Fruit fly (Drosophila melanogaster) whole organism, embryonic: ENCODE data around the gene CG44040.

Experiments used
- Antp ChIP-seq: fragments of 200-800 bp; sonication (Bioruptor generic); optimal IDR thresholded peaks from 3 replicates; lab custom pipeline; 2016; ENCODE audit warnings: missing biosample characterization, missing genetic modification characterization
- Atf-2 ChIP-seq: fragments of 200-800 bp; sonication (Bioruptor generic); optimal IDR thresholded peaks from 2 replicates; lab custom pipeline; 2016; ENCODE audit warnings: missing biosample characterization, missing genetic modification characterization
- CG11085 ChIP-seq: fragments of 200-800 bp; sonication (Bioruptor generic); IDR thresholded peaks from 2 replicates; pipeline ENCODE4 v1.3.6; 2022; ENCODE audit warnings: missing biosample characterization, missing genetic modification characterization
- CG11398 ChIP-seq: fragments of 200-800 bp; sonication (Bioruptor generic); optimal IDR thresholded peaks from 2 replicates; lab custom pipeline; 2016; ENCODE audit warnings: missing biosample characterization, missing genetic modification characterization
- CG13123 ChIP-seq: fragments of 200-800 bp; sonication (Bioruptor generic); optimal IDR thresholded peaks from 2 replicates; lab custom pipeline; 2016; ENCODE audit warnings: missing biosample characterization, missing genetic modification characterization
- CG13296 ChIP-seq: fragments of 200-800 bp; sonication (Bioruptor generic); optimal IDR thresholded peaks from 3 replicates; lab custom pipeline; 2018; ENCODE audit warnings: missing biosample characterization, mild to moderate bottlenecking, missing genetic modification characterization
- CG13624 ChIP-seq: fragments of 200-800 bp; sonication (Bioruptor generic); optimal IDR thresholded peaks from 2 replicates; lab custom pipeline; 2016; ENCODE audit warnings: missing biosample characterization, missing genetic modification characterization
- CG1603 ChIP-seq: fragments of 200-800 bp; sonication (Bioruptor generic); optimal IDR thresholded peaks from 2 replicates; lab custom pipeline; 2019; ENCODE audit warnings: missing biosample characterization, mild to moderate bottlenecking, missing genetic modification characterization, moderate library complexity
- CG16863 ChIP-seq: fragments of 200-800 bp; sonication (Bioruptor generic); optimal IDR thresholded peaks from 3 replicates; lab custom pipeline; 2016; ENCODE audit warnings: missing biosample characterization, missing genetic modification characterization
- CG18764 ChIP-seq: fragments of 200-800 bp; sonication (Bioruptor generic); optimal IDR thresholded peaks from 3 replicates; lab custom pipeline; 2016; ENCODE audit warnings: missing biosample characterization, missing genetic modification characterization
- CG2120 ChIP-seq: fragments of 200-800 bp; sonication (Bioruptor generic); optimal IDR thresholded peaks from 3 replicates; lab custom pipeline; 2016; ENCODE audit warnings: missing biosample characterization, missing genetic modification characterization
- CG32767 ChIP-seq: fragments of 200-800 bp; sonication (Bioruptor generic); IDR thresholded peaks from 2 replicates; pipeline ENCODE4 v1.3.6; 2022; ENCODE audit warnings: missing biosample characterization, missing genetic modification characterization
- CG3281 ChIP-seq: fragments of 200-800 bp; sonication (Bioruptor generic); optimal IDR thresholded peaks from 3 replicates; lab custom pipeline; 2017; ENCODE audit warnings: missing biosample characterization, mild to moderate bottlenecking, missing genetic modification characterization
- CG4404 ChIP-seq: fragments of 200-800 bp; sonication (Bioruptor generic); IDR thresholded peaks from 2 replicates; pipeline ENCODE4 v1.3.6; 2022; ENCODE audit warnings: missing biosample characterization, missing genetic modification characterization
- CG6254 ChIP-seq: fragments of 200-800 bp; sonication (Bioruptor generic); optimal IDR thresholded peaks from 3 replicates; lab custom pipeline; 2017; ENCODE audit warnings: mild to moderate bottlenecking, missing biosample characterization, missing genetic modification reagents, missing genetic modification characterization
- CG7271 ChIP-seq: fragments of 200-800 bp; sonication (Bioruptor generic); optimal IDR thresholded peaks from 2 replicates; lab custom pipeline; 2018; ENCODE audit warnings: missing biosample characterization, mild to moderate bottlenecking, missing genetic modification characterization, moderate library complexity
- CG7963 ChIP-seq: fragments of 200-800 bp; sonication (Bioruptor generic); IDR thresholded peaks from 3 replicates; pipeline ENCODE4 v1.3.6; 2022; ENCODE audit warnings: missing biosample characterization, missing genetic modification characterization; ENCODE audit not compliant: partially characterized antibody
- CG8359 ChIP-seq: fragments of 200-800 bp; sonication (Bioruptor generic); optimal IDR thresholded peaks from 2 replicates; lab custom pipeline; 2017; ENCODE audit warnings: missing biosample characterization, mild to moderate bottlenecking, missing genetic modification characterization, borderline replicate concordance
- CG8388 ChIP-seq: fragments of 200-800 bp; sonication (Bioruptor generic); optimal IDR thresholded peaks from 2 replicates; lab custom pipeline; 2019; ENCODE audit warnings: missing biosample characterization, mild to moderate bottlenecking, missing genetic modification characterization, moderate library complexity
- CTCF ChIP-seq: fragments of 200-800 bp; sonication (Bioruptor generic); optimal IDR thresholded peaks from 2 replicates; lab custom pipeline; 2017; ENCODE audit warnings: missing biosample characterization, mild to moderate bottlenecking, missing genetic modification characterization, moderate library complexity
- D19A ChIP-seq: fragments of 200-800 bp; optimal IDR thresholded peaks from 3 replicates; lab custom pipeline; 2019; ENCODE audit warnings: missing biosample characterization, mild to moderate bottlenecking, missing genetic modification characterization, moderate library complexity
- HHEX ChIP-seq: fragments of 200-800 bp; sonication (Bioruptor generic); optimal IDR thresholded peaks from 3 replicates; lab custom pipeline; 2017; ENCODE audit warnings: missing biosample characterization, mild to moderate bottlenecking, missing genetic modification characterization, missing genetic modification reagents
- Jarid2 ChIP-seq: fragments of 200-800 bp; sonication (Bioruptor generic); optimal IDR thresholded peaks from 3 replicates; lab custom pipeline; 2017; ENCODE audit warnings: mild to moderate bottlenecking, missing biosample characterization, missing genetic modification reagents, missing genetic modification characterization
- Mad ChIP-seq: fragments of 200-800 bp; sonication (Bioruptor generic); optimal IDR thresholded peaks from 2 replicates; lab custom pipeline; 2016; ENCODE audit warnings: missing biosample characterization, missing genetic modification characterization
- Myb ChIP-seq: fragments of 200-800 bp; sonication (Bioruptor generic); optimal IDR thresholded peaks from 2 replicates; lab custom pipeline; 2016; ENCODE audit warnings: missing biosample characterization, missing genetic modification characterization
- NFAT ChIP-seq: fragments of 200-800 bp; sonication (Bioruptor generic); IDR thresholded peaks from 2 replicates; pipeline ENCODE4 v1.3.6; 2022; ENCODE audit warnings: missing biosample characterization, missing genetic modification characterization
- Oaz ChIP-seq: fragments of 200-800 bp; sonication (Bioruptor generic); IDR thresholded peaks from 2 replicates; pipeline ENCODE4 v1.3.6; 2022; ENCODE audit warnings: missing biosample characterization, missing genetic modification characterization
- Optix ChIP-seq: fragments of 200-800 bp; sonication (Bioruptor generic); IDR thresholded peaks from 3 replicates; pipeline ENCODE4 v1.3.6; 2022; ENCODE audit warnings: missing biosample characterization, missing genetic modification characterization
- Poxn ChIP-seq: fragments of 200-800 bp; sonication (Bioruptor generic); IDR thresholded peaks from 2 replicates; pipeline ENCODE4 v1.3.6; 2022; ENCODE audit warnings: missing biosample characterization, missing genetic modification characterization
- Ptx1 ChIP-seq: fragments of 200-800 bp; sonication (Bioruptor generic); IDR thresholded peaks from 2 replicates; pipeline ENCODE4 v1.3.6; 2022; ENCODE audit warnings: missing biosample characterization, missing genetic modification characterization
- Ravus ChIP-seq: fragments of 200-800 bp; sonication (Bioruptor generic); IDR thresholded peaks from 2 replicates; pipeline ENCODE4 v1.3.6; 2022; ENCODE audit warnings: missing biosample characterization, missing genetic modification characterization
- Scr ChIP-seq: fragments of 200-800 bp; sonication (Bioruptor generic); IDR thresholded peaks from 2 replicates; pipeline ENCODE4 v1.3.6; 2022; ENCODE audit warnings: missing biosample characterization, missing genetic modification characterization; ENCODE audit not compliant: partially characterized antibody
- Tbp ChIP-seq: fragments of >200 bp; optimal IDR thresholded peaks from 2 replicates; lab custom pipeline; 2018; ENCODE audit warnings: missing biosample characterization, missing genetic modification characterization
- Usf ChIP-seq: fragments of 200-800 bp; sonication (Bioruptor generic); optimal IDR thresholded peaks from 2 replicates; lab custom pipeline; 2017; ENCODE audit warnings: missing genotype, missing biosample characterization, missing genetic modification characterization
- Xrp1 ChIP-seq: fragments of 200-800 bp; sonication (Bioruptor generic); IDR thresholded peaks from 2 replicates; pipeline ENCODE4 v1.3.6; 2022; ENCODE audit warnings: missing biosample characterization, missing genetic modification characterization
- YL-1 ChIP-seq: fragments of 200-800 bp; sonication (Bioruptor generic); optimal IDR thresholded peaks from 3 replicates; lab custom pipeline; 2017; ENCODE audit warnings: missing biosample characterization, mild to moderate bottlenecking, missing genetic modification characterization
- bigmax ChIP-seq: fragments of 200-800 bp; sonication (Bioruptor generic); optimal IDR thresholded peaks from 2 replicates; lab custom pipeline; 2018; ENCODE audit warnings: missing biosample characterization, mild to moderate bottlenecking, missing genetic modification characterization
- dan ChIP-seq: fragments of 200-800 bp; sonication (Bioruptor generic); IDR thresholded peaks from 2 replicates; pipeline ENCODE4 v1.3.6; 2022; ENCODE audit warnings: missing biosample characterization, missing genetic modification characterization
- dpn ChIP-seq, 2 experiments: fragments of 200-800 bp; sonication (Bioruptor generic); optimal IDR thresholded peaks; 3 replicates each; lab custom pipeline; 2016; ENCODE audit warnings: missing biosample characterization in 2 of 2, missing genetic modification characterization in 2 of 2
- gro ChIP-seq: fragments of 200-800 bp; sonication (Bioruptor generic); optimal IDR thresholded peaks from 2 replicates; lab custom pipeline; 2016; ENCODE audit warnings: missing biosample characterization, missing genetic modification characterization
- h ChIP-seq: fragments of >200 bp; optimal IDR thresholded peaks from 2 replicates; lab custom pipeline; 2017
- knrl ChIP-seq: fragments of 200-800 bp; sonication (Bioruptor generic); IDR thresholded peaks from 3 replicates; pipeline ENCODE4 v1.3.6; 2022; ENCODE audit warnings: missing biosample characterization, missing genetic modification characterization; ENCODE audit not compliant: partially characterized antibody
- lbe ChIP-seq: fragments of 200-800 bp; sonication (Bioruptor generic); optimal IDR thresholded peaks from 2 replicates; lab custom pipeline; 2016; ENCODE audit warnings: missing biosample characterization, mild to moderate bottlenecking, missing genetic modification characterization
- maf-S ChIP-seq: fragments of 200-800 bp; sonication (Bioruptor generic); optimal IDR thresholded peaks from 2 replicates; lab custom pipeline; 2016; ENCODE audit warnings: missing biosample characterization, missing genetic modification characterization
- nom ChIP-seq: fragments of 200-800 bp; sonication (Bioruptor generic); optimal IDR thresholded peaks from 2 replicates; lab custom pipeline; 2017; ENCODE audit warnings: missing biosample characterization, missing genetic modification characterization, mild to moderate bottlenecking, moderate library complexity, missing genetic modification reagents
- pita ChIP-seq: fragments of 200-800 bp; sonication (Bioruptor generic); optimal IDR thresholded peaks from 2 replicates; lab custom pipeline; 2017; ENCODE audit warnings: missing biosample characterization, mild to moderate bottlenecking, missing genetic modification characterization
- pzg ChIP-seq: fragments of 200-800 bp; sonication (Bioruptor generic); optimal IDR thresholded peaks from 3 replicates; lab custom pipeline; 2018; ENCODE audit warnings: missing biosample characterization, mild to moderate bottlenecking, missing genetic modification characterization, moderate library complexity
- sd ChIP-seq: fragments of 200-800 bp; sonication (Bioruptor generic); optimal IDR thresholded peaks from 3 replicates; lab custom pipeline; 2018; ENCODE audit warnings: missing biosample characterization, mild to moderate bottlenecking, missing genetic modification characterization, moderate library complexity
- sna ChIP-seq: fragments of 200-800 bp; sonication (Bioruptor generic); IDR thresholded peaks from 2 replicates; pipeline ENCODE4 v1.3.6; 2022; ENCODE audit warnings: missing biosample characterization, missing genetic modification characterization; ENCODE audit not compliant: partially characterized antibody
- tgo ChIP-seq: fragments of 200-800 bp; sonication (Bioruptor generic); IDR thresholded peaks from 3 replicates; pipeline ENCODE4 v1.3.6; 2022; ENCODE audit warnings: missing biosample characterization, missing genetic modification characterization
- wek ChIP-seq: fragments of 200-800 bp; sonication (Bioruptor generic); optimal IDR thresholded peaks from 3 replicates; lab custom pipeline; 2018; ENCODE audit warnings: missing biosample characterization, mild to moderate bottlenecking, missing genetic modification characterization, moderate library complexity
- z ChIP-seq: fragments of 200-800 bp; sonication (Bioruptor generic); IDR thresholded peaks from 3 replicates; pipeline ENCODE4 v1.3.6; 2022; ENCODE audit warnings: missing biosample characterization, missing genetic modification characterization
- zfh1 ChIP-seq: fragments of 200-800 bp; sonication (Bioruptor generic); IDR thresholded peaks from 3 replicates; pipeline ENCODE4 v1.3.6; 2022; ENCODE audit warnings: missing biosample characterization, missing genetic modification characterization

The CG44040 gene

DNA sequence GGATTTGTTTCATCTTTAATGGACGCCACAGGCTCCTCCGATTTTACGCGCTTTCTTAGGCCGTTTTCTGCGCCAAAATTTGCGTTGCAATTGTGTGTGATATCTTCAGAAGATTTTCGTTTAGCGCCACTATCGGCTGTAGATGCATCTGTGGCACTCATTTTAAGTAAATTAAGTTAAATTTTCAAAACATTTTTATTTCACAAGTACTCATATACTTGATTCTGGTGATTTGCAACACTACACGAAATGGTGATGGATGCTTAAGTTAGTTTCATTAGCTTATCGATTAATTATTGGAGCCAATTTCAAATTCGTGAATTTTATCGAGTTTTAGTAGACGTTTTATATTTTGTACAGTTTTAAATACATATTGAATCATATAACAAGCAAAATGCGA lies 43.4 kb downstream of the CG44040 start, which contains the start of gene CG6171 (continued):
- peak; percentile 28 for TF ChIP-seq lbe
- no peak for TF ChIP-seq D19A (tag; lab: Kevin White, UChicago)
- no peak for TF ChIP-seq CG6254 (GFP tag; lab: Kevin White, UChicago)
- TF ChIP-seq maf-S (GFP tag; lab: Kevin White, UChicago) = no peak
- no peak for TF ChIP-seq nom (GFP tag; lab: Kevin White, UChicago)
- TF ChIP-seq pita (GFP tag; lab: Kevin White, UChicago) = no peak
- TF ChIP-seq pzg (GFP tag; lab: Kevin White, UChicago) = peak; percentile 55
- no peak for TF ChIP-seq h (lab: Kevin White, UChicago)
- TF ChIP-seq dpn (GFP tag; optimal IDR thresholded peaks at IDR 0.05; lab: Kevin White, UChicago) = no peak
- no peak for TF ChIP-seq tgo (GFP tag; lab: Robert Waterston, UW)
- no peak for TF ChIP-seq Optix (GFP tag; lab: Robert Waterston, UW)
- TF ChIP-seq Poxn (GFP tag; lab: Robert Waterston, UW) = no peak
- peak; percentile 16 for TF ChIP-seq CG13624 (GFP tag; lab: Kevin White, UChicago)
- TF ChIP-seq Mad (GFP tag; lab: Kevin White, UChicago) = no peak
- no peak for TF ChIP-seq Jarid2
- no peak for TF ChIP-seq CG8388 (GFP tag; lab: Kevin White, UChicago)
- TF ChIP-seq Xrp1 (GFP tag; lab: Robert Waterston, UW) = 0 out of 2 replicates have a peak, but pooled peaks have one; percentile 14
- no peak for TF ChIP-seq Atf-2 (GFP tag; lab: Kevin White, UChicago)
- no peak for TF ChIP-seq sd (tag; lab: Kevin White, UChicago)
- TF ChIP-seq HHEX (GFP tag; lab: Kevin White, UChicago) = no peak
- no peak for TF ChIP-seq Antp (GFP tag; lab: Kevin White, UChicago)
- TF ChIP-seq NFAT (GFP tag; lab: Robert Waterston, UW) = no peak
- TF ChIP-seq Tbp = no peak
- TF ChIP-seq CG18764 (GFP tag; lab: Kevin White, UChicago) = no peak
- TF ChIP-seq CG11085 (GFP tag; lab: Robert Waterston, UW) = no peak
- TF ChIP-seq gro (GFP tag; lab: Kevin White, UChicago) = no peak
- peak; percentile 47; the same call in 1 of the 2 replicates for TF ChIP-seq CG32767 (GFP tag; lab: Robert Waterston, UW)
- TF ChIP-seq CG8359 (GFP tag; lab: Kevin White, UChicago) = no peak
- no peak for TF ChIP-seq z
- no peak for TF ChIP-seq zfh1
- TF ChIP-seq Usf (GFP tag; lab: Kevin White, UChicago) = no peak
- no peak for TF ChIP-seq CG11398 (GFP tag; lab: Kevin White, UChicago)
- peak; percentile 75 for TF ChIP-seq CG16863
- no peak for TF ChIP-seq CG13296
- no peak for TF ChIP-seq wek (GFP tag; lab: Kevin White, UChicago)
- no peak for TF ChIP-seq CG7271 (tag; lab: Kevin White, UChicago)
- no peak for TF ChIP-seq CTCF (GFP tag; lab: Kevin White, UChicago)
- peak; percentile 64 for TF ChIP-seq Scr (GFP tag; lab: Robert Waterston, UW)
- TF ChIP-seq Oaz (GFP tag; lab: Robert Waterston, UW) = no peak
- no peak for TF ChIP-seq CG7963 (GFP tag; lab: Robert Waterston, UW)
- no peak for TF ChIP-seq Ravus (GFP tag; lab: Robert Waterston, UW)
- no peak for TF ChIP-seq YL-1 (GFP tag; lab: Kevin White, UChicago)
- no peak for TF ChIP-seq Ptx1 (GFP tag; lab: Robert Waterston, UW)
- TF ChIP-seq CG13123 (GFP tag; lab: Kevin White, UChicago) = no peak
- peak; percentile 50 for TF ChIP-seq knrl (GFP tag; lab: Robert Waterston, UW)
- TF ChIP-seq Myb (GFP tag; lab: Kevin White, UChicago) = peak; percentile 37
- peak; percentile 44 for TF ChIP-seq CG2120 (GFP tag; lab: Kevin White, UChicago)
- TF ChIP-seq sna = peak; percentile 23; the same call in 1 of the 2 replicates
- no peak for TF ChIP-seq bigmax
- no peak for TF ChIP-seq CG3281
- no peak for TF ChIP-seq CG4404 (GFP tag; lab: Robert Waterston, UW)
- peak; percentile 47 for TF ChIP-seq CG1603 (tag; lab: Kevin White, UChicago)
- TF ChIP-seq dan = no peak
